Worm (Caenorhabditis elegans) whole organism, midembryonic: ENCODE measurements around the gene Y38E10A.8.

Source experiments
- T22C8.4 ChIP-seq: fragments of 200-800 bp; sonication (Bioruptor generic); IDR thresholded peaks from 2 replicates; pipeline ENCODE4 v1.3.6; 2022; ENCODE audit warnings: missing genetic modification characterization, missing compliant biosample characterization
- cog-1 ChIP-seq: sonication (generic microtip); optimal IDR thresholded peaks from 2 replicates; lab custom pipeline; 2016; ENCODE audit warnings: missing genetic modification characterization, missing compliant biosample characterization
- flt-1 ChIP-seq: fragments of 200-800 bp; sonication (Bioruptor generic); IDR thresholded peaks from 2 replicates; pipeline ENCODE4 v1.3.6; 2022; ENCODE audit warnings: missing genetic modification characterization, missing compliant biosample characterization
- klf-2 ChIP-seq: fragments of 200-800 bp; sonication (Bioruptor generic); conservative IDR thresholded peaks from 2 replicates; pipeline ENCODE4 v1.3.6; 2022; ENCODE audit warnings: missing genetic modification reagents, missing genetic modification characterization, missing compliant biosample characterization
- ztf-29 ChIP-seq: fragments of 200-800 bp; sonication (Bioruptor generic); IDR thresholded peaks from 2 replicates; pipeline ENCODE4 v1.3.6; 2022; ENCODE audit warnings: missing genetic modification reagents, missing genetic modification characterization, missing compliant biosample characterization

DNA sequence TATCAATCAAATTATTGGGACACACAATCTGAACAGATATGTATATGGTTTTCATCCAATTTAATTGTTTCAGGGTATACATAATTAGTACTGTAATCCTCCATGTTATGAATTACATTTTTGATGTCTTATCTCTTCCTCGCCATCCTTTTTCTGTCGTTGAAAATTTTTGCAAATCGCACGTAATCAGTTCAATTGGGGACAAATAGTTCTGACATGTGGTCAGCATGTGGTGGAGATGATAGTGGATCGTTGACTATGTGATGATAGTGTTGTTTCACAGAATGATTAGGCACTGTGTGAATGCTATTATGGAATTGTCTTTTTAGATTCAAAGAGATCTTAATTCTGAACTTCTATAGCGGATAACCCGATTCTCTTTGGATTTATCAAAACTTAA, 8.4 kb downstream of the Y38E10A.8 start:
- TF ChIP-seq cog-1 = no peak
- no peak for TF ChIP-seq ztf-29 (GFP tag; lab: Robert Waterston, UW)
- TF ChIP-seq flt-1 (GFP tag; lab: Robert Waterston, UW) = no peak
- TF ChIP-seq T22C8.4 (GFP tag; lab: Robert Waterston, UW) = no peak
- TF ChIP-seq klf-2 (GFP tag; lab: Robert Waterston, UW) = no peak
